Fruit fly (Drosophila melanogaster): ENCODE measurements around the gene CG3552.

The CG3552 gene

DNA sequence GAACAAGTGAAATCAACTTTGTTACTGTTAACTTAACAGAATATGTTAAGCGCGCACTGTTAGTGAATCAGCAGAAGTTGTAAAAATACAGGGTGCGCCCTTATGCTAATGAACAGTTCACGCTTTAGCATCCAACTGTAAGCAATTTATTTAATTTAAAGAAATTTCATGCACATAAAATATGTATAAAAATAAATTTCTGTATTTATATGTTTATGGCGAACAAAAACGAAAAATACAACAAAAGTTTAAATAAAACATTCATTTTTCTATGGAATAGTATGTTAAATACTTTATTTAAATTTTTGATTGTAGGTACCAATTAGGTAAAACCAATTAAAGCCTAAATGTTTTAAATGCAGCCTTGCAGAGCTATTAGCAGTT is 31.6 kb upstream of the CG3552 start (continued):
- TF ChIP-seq CG10366 (GFP tag; IDR thresholded peaks at IDR 0.05) (peak; percentile 80), trem (tag; optimal IDR thresholded peaks at IDR 0.05) (no peak), sna (GFP tag; IDR thresholded peaks at IDR 0.05; ENCODE audit: partially characterized antibody) (no peak), CG4730 (GFP tag; IDR thresholded peaks at IDR 0.05) (no peak), CG9932 (GFP tag; IDR thresholded peaks at IDR 0.05) (0 out of 2 replicates have a peak, but pooled peaks have one; percentile 19), ash1 (GFP tag; optimal IDR thresholded peaks at IDR 0.05) (no peak), sim (GFP tag; IDR thresholded peaks at IDR 0.05) (no peak), CG7357 (GFP tag; IDR thresholded peaks at IDR 0.05) (no peak), tgo (GFP tag; IDR thresholded peaks at IDR 0.05) (no peak; the same call in 2 of the 3 replicates), peb (GFP tag; IDR thresholded peaks at IDR 0.05) (no peak), CG17361 (GFP tag; IDR thresholded peaks at IDR 0.05) (peak; percentile 47; the same call in 2 of the 3 replicates), nerfin-2 (GFP tag; IDR thresholded peaks at IDR 0.05; ENCODE audit: partially characterized antibody) (no peak), Scr (GFP tag; IDR thresholded peaks at IDR 0.05; ENCODE audit: partially characterized antibody) (no peak), ems (GFP tag; optimal IDR thresholded peaks at IDR 0.05) (no peak), Poxn (GFP tag; IDR thresholded peaks at IDR 0.05) (no peak), tap (tag; optimal IDR thresholded peaks at IDR 0.05) (peak; percentile 61), Hmx (GFP tag; optimal IDR thresholded peaks at IDR 0.05) (peak; percentile 1), CG2199 (GFP tag; IDR thresholded peaks at IDR 0.05) (no peak), gro (GFP tag; optimal IDR thresholded peaks at IDR 0.05) (no peak), luna (GFP tag; optimal IDR thresholded peaks at IDR 0.05) (no peak), CG6272 (GFP tag; IDR thresholded peaks at IDR 0.05) (no peak), CG17829 (tag; optimal IDR thresholded peaks at IDR 0.05) (peak; percentile 50), ken (GFP tag; IDR thresholded peaks at IDR 0.05) (no peak), az2 (GFP tag; optimal IDR thresholded peaks at IDR 0.05) (no peak), chn (GFP tag; optimal IDR thresholded peaks at IDR 0.05) (no peak), klu (GFP tag; IDR thresholded peaks at IDR 0.05) (no peak), CG15011 (GFP tag; optimal IDR thresholded peaks at IDR 0.05) (no peak), Ets97D (GFP tag; optimal IDR thresholded peaks at IDR 0.05) (no peak), gt (GFP tag; IDR thresholded peaks at IDR 0.05) (no peak), CG4282 (GFP tag; optimal IDR thresholded peaks at IDR 0.05) (no peak), twi (tag; optimal IDR thresholded peaks at IDR 0.05) (no peak), CG3163 (GFP tag; optimal IDR thresholded peaks at IDR 0.05) (no peak), CG7745 (tag; optimal IDR thresholded peaks at IDR 0.05) (no peak), Hand (GFP tag; optimal IDR thresholded peaks at IDR 0.05) (peak; percentile 26), p53 (GFP tag; optimal IDR thresholded peaks at IDR 0.05) (no peak), C15 (GFP tag; IDR thresholded peaks at IDR 0.05) (no peak), Bteb2 (GFP tag; optimal IDR thresholded peaks at IDR 0.05) (no peak), CG10565 (GFP tag; optimal IDR thresholded peaks at IDR 0.05) (no peak), Hey (tag; optimal IDR thresholded peaks at IDR 0.05) (no peak), CG12299 (tag; optimal IDR thresholded peaks at IDR 0.05) (peak; percentile 56), CG10431 (GFP tag; optimal IDR thresholded peaks at IDR 0.05) (no peak), CG30431 (GFP tag; optimal IDR thresholded peaks at IDR 0.05) (no peak), zfh2 (GFP tag; optimal IDR thresholded peaks at IDR 0.05) (no peak), ara (GFP tag; IDR thresholded peaks at IDR 0.05) (no peak), CG15269 (tag; optimal IDR thresholded peaks at IDR 0.05) (peak; percentile 70), Elba2 (GFP tag; optimal IDR thresholded peaks at IDR 0.05) (no peak), ftz-f1 (GFP tag; optimal IDR thresholded peaks at IDR 0.05) (no peak), CG13624 (GFP tag; optimal IDR thresholded peaks at IDR 0.05) (no peak), Sin3A (optimal IDR thresholded peaks at IDR 0.05) (no peak), tna (GFP tag; IDR thresholded peaks at IDR 0.05; ENCODE audit: partially characterized antibody) (no peak), CG12236 (GFP tag; optimal IDR thresholded peaks at IDR 0.05) (no peak), hbn (GFP tag; IDR thresholded peaks at IDR 0.05; ENCODE audit: partially characterized antibody) (no peak), HLH4C (GFP tag; IDR thresholded peaks at IDR 0.05; ENCODE audit: partially characterized antibody) (no peak)

Measured in whole organism, embryonic.